Worm (Caenorhabditis elegans) whole organism, young adult: ENCODE measurements around the gene Y56A3A.30.

Source experiments
- Y79H2A.3 ChIP-seq: fragments of 200-800 bp; sonication (Bioruptor generic); conservative IDR thresholded peaks from 2 replicates; pipeline ENCODE4 v1.3.6; 2022; ENCODE audit warnings: missing genetic modification reagents, missing genetic modification characterization, missing compliant biosample characterization
- attf-3 ChIP-seq: fragments of 200-800 bp; sonication (Bioruptor generic); conservative IDR thresholded peaks from 2 replicates; pipeline ENCODE4 v1.3.6; 2022; ENCODE audit warnings: missing genetic modification reagents, missing genetic modification characterization, missing compliant biosample characterization
- attf-5 ChIP-seq: fragments of 200-800 bp; sonication (Bioruptor generic); optimal IDR thresholded peaks from 2 replicates; lab custom pipeline; 2018; ENCODE audit warnings: mild to moderate bottlenecking, missing genetic modification characterization, missing compliant biosample characterization
- efl-1 ChIP-seq: fragments of 150-350 bp; optimal IDR thresholded peaks from 2 replicates; lab custom pipeline; 2014; ENCODE audit warnings: missing biosample characterization, missing genetic modification reagents, missing genetic modification characterization
- gei-17 ChIP-seq: fragments of 200-800 bp; sonication (Bioruptor generic); optimal IDR thresholded peaks from 2 replicates; lab custom pipeline; 2018; ENCODE audit warnings: mild to moderate bottlenecking, missing genetic modification characterization, missing compliant biosample characterization
- lsy-27 ChIP-seq: sonication (generic microtip); optimal IDR thresholded peaks from 2 replicates; lab custom pipeline; 2017; ENCODE audit warnings: missing genetic modification characterization, mild to moderate bottlenecking, missing compliant biosample characterization, antibody characterized with exemption, missing genotype, borderline replicate concordance; ENCODE audit not compliant: insufficient read depth
- nfya-1 ChIP-seq: sonication (generic microtip); optimal IDR thresholded peaks from 2 replicates; lab custom pipeline; 2017; ENCODE audit warnings: antibody characterized with exemption, missing compliant biosample characterization, missing genetic modification characterization, borderline replicate concordance; ENCODE audit not compliant: insufficient read depth
- nhr-179 ChIP-seq: sonication (generic microtip); optimal IDR thresholded peaks from 2 replicates; lab custom pipeline; 2016; ENCODE audit warnings: mild to moderate bottlenecking, missing genetic modification characterization, missing compliant biosample characterization
- nhr-27 ChIP-seq: fragments of 200-800 bp; sonication (Bioruptor generic); optimal IDR thresholded peaks from 2 replicates; lab custom pipeline; 2018; ENCODE audit warnings: mild to moderate bottlenecking, missing genetic modification characterization, moderate library complexity, missing compliant biosample characterization
- pha-4 ChIP-seq: fragments of 150-350 bp; sonication (generic microtip); optimal IDR thresholded peaks from 2 replicates; lab custom pipeline; 2014; ENCODE audit warnings: missing biosample characterization, missing genetic modification reagents, missing genetic modification characterization
- unc-62 ChIP-seq: fragments of 150-350 bp; optimal IDR thresholded peaks from 2 replicates; lab custom pipeline; 2014; ENCODE audit warnings: missing biosample characterization, missing genetic modification reagents, missing genetic modification characterization
- ztf-6 ChIP-seq: fragments of 200-800 bp; sonication (Bioruptor generic); IDR thresholded peaks from 2 replicates; pipeline ENCODE4 v1.3.6; 2022; ENCODE audit warnings: missing genetic modification reagents, missing genetic modification characterization, missing compliant biosample characterization

ce11 chrIII:12022281-12022680 lies 43.4 kb upstream of the Y56A3A.30 start:
- TF ChIP-seq nhr-179 = no peak
- no peak for TF ChIP-seq efl-1 (GFP tag; lab: Kevin White, UChicago)
- no peak for TF ChIP-seq pha-4 (tag; lab: Kevin White, UChicago)
- TF ChIP-seq ztf-6 (GFP tag; lab: Robert Waterston, UW) = no peak
- TF ChIP-seq attf-3 = no peak
- no peak for TF ChIP-seq Y79H2A.3 (GFP tag; lab: Robert Waterston, UW)
- TF ChIP-seq nhr-27 (tag; lab: Kevin White, UChicago) = no peak
- TF ChIP-seq attf-5 = no peak
- no peak for TF ChIP-seq unc-62 (GFP tag; lab: Kevin White, UChicago)
- TF ChIP-seq gei-17 = no peak
- TF ChIP-seq nfya-1 (tag; lab: Kevin White, UChicago) = no peak
- no peak for TF ChIP-seq lsy-27 (tag; lab: Kevin White, UChicago)
